Fruit fly (Drosophila melanogaster) whole organism, prepupa: Measurements from ENCODE around the gene Sse.
A peak's percentile ranks its signal among the peaks of the same experiment; 100 is the strongest.

Source experiments
- Blimp-1 ChIP-seq: fragments of 200-800 bp; sonication (Bioruptor generic); optimal IDR thresholded peaks from 3 replicates; lab custom pipeline; 2017; ENCODE audit warnings: missing biosample characterization, missing genetic modification characterization, mild to moderate bottlenecking, moderate library complexity, missing genetic modification reagents
- CG10631 ChIP-seq: fragments of 200-800 bp; sonication (Bioruptor generic); optimal IDR thresholded peaks from 2 replicates; lab custom pipeline; 2016; ENCODE audit warnings: missing biosample characterization, missing genetic modification characterization
- CG1621 ChIP-seq: fragments of 200-800 bp; sonication (Bioruptor generic); optimal IDR thresholded peaks from 3 replicates; lab custom pipeline; 2018; ENCODE audit warnings: missing biosample characterization, mild to moderate bottlenecking, missing genetic modification characterization
- CG3032 ChIP-seq: fragments of 200-800 bp; optimal IDR thresholded peaks from 2 replicates; lab custom pipeline; 2019; ENCODE audit warnings: missing biosample characterization, mild to moderate bottlenecking, missing genetic modification characterization, moderate library complexity
- CG31627 ChIP-seq: fragments of 200-800 bp; sonication (Bioruptor generic); optimal IDR thresholded peaks from 3 replicates; lab custom pipeline; 2016; ENCODE audit warnings: missing biosample characterization, missing genetic modification characterization
- CG34406 ChIP-seq: fragments of 200-800 bp; sonication (Bioruptor generic); optimal IDR thresholded peaks from 3 replicates; lab custom pipeline; 2016; ENCODE audit warnings: missing biosample characterization, missing genetic modification characterization
- CG4318 ChIP-seq: fragments of 200-800 bp; sonication (Bioruptor generic); optimal IDR thresholded peaks from 3 replicates; lab custom pipeline; 2017; ENCODE audit warnings: missing biosample characterization, mild to moderate bottlenecking, missing genetic modification characterization
- CG6792 ChIP-seq: fragments of 200-800 bp; sonication (Bioruptor generic); optimal IDR thresholded peaks from 3 replicates; lab custom pipeline; 2016; ENCODE audit warnings: missing biosample characterization, missing genetic modification characterization
- CG6854 ChIP-seq: fragments of 200-800 bp; sonication (Bioruptor generic); optimal IDR thresholded peaks from 2 replicates; lab custom pipeline; 2017; ENCODE audit warnings: missing biosample characterization, mild to moderate bottlenecking, missing genetic modification characterization
- CG7368 ChIP-seq: fragments of 200-800 bp; sonication (Bioruptor generic); optimal IDR thresholded peaks from 3 replicates; lab custom pipeline; 2016; ENCODE audit warnings: missing biosample characterization, missing genetic modification characterization
- CG8319 ChIP-seq: fragments of 200-800 bp; sonication (Bioruptor generic); optimal IDR thresholded peaks from 3 replicates; lab custom pipeline; 2016; ENCODE audit warnings: missing biosample characterization, missing genetic modification characterization
- CG8632 ChIP-seq: fragments of 200-800 bp; sonication (Bioruptor generic); optimal IDR thresholded peaks from 3 replicates; lab custom pipeline; 2016; ENCODE audit warnings: missing biosample characterization, missing genetic modification characterization
- CG9139 ChIP-seq: fragments of 200-800 bp; sonication (Bioruptor generic); optimal IDR thresholded peaks from 3 replicates; lab custom pipeline; 2017; ENCODE audit warnings: missing biosample characterization, mild to moderate bottlenecking, missing genetic modification characterization
- Eip75B ChIP-seq: fragments of 200-800 bp; sonication (Bioruptor generic); optimal IDR thresholded peaks from 3 replicates; lab custom pipeline; 2016; ENCODE audit warnings: missing biosample characterization, missing genetic modification characterization
- Eip78C ChIP-seq: fragments of 200-800 bp; sonication (Bioruptor generic); peaks from one replicate; lab custom pipeline; 2016; ENCODE audit warnings: missing biosample characterization, missing genetic modification characterization
- Eip93F ChIP-seq: fragments of 200-800 bp; sonication (Bioruptor generic); optimal IDR thresholded peaks from 2 replicates; lab custom pipeline; 2016; ENCODE audit warnings: missing biosample characterization, mild to moderate bottlenecking, missing genetic modification characterization
- Ets21C ChIP-seq: fragments of 200-800 bp; sonication (Bioruptor generic); optimal IDR thresholded peaks from 3 replicates; lab custom pipeline; 2016; ENCODE audit warnings: missing biosample characterization, missing genetic modification characterization
- Ets96B ChIP-seq: fragments of 200-800 bp; optimal IDR thresholded peaks from 2 replicates; lab custom pipeline; 2019; ENCODE audit warnings: missing biosample characterization, mild to moderate bottlenecking, missing genetic modification characterization, moderate library complexity
- Gug ChIP-seq: fragments of 200-800 bp; sonication (Bioruptor generic); IDR thresholded peaks from 2 replicates; pipeline ENCODE4 v1.3.6; 2022; ENCODE audit warnings: missing biosample characterization, missing genetic modification characterization
- Hr39 ChIP-seq: fragments of 200-800 bp; sonication (Bioruptor generic); optimal IDR thresholded peaks from 2 replicates; lab custom pipeline; 2016; ENCODE audit warnings: missing biosample characterization, missing genetic modification characterization
- Hr4 ChIP-seq: fragments of 200-800 bp; sonication (Bioruptor generic); optimal IDR thresholded peaks from 3 replicates; lab custom pipeline; 2016; ENCODE audit warnings: missing biosample characterization, missing genetic modification characterization
- Lpt ChIP-seq: fragments of 200-800 bp; sonication (Bioruptor generic); optimal IDR thresholded peaks from 3 replicates; lab custom pipeline; 2016; ENCODE audit warnings: missing biosample characterization, missing genetic modification characterization
- Met ChIP-seq: fragments of 200-800 bp; sonication (Bioruptor generic); optimal IDR thresholded peaks from 3 replicates; lab custom pipeline; 2016; ENCODE audit warnings: missing biosample characterization, missing genetic modification characterization
- Smox ChIP-seq: fragments of 200-800 bp; sonication (Bioruptor generic); optimal IDR thresholded peaks from 3 replicates; lab custom pipeline; 2016; ENCODE audit warnings: missing biosample characterization, missing genetic modification characterization
- Sox102F ChIP-seq: fragments of 200-800 bp; sonication (Bioruptor generic); optimal IDR thresholded peaks from 2 replicates; lab custom pipeline; 2016; ENCODE audit warnings: missing biosample characterization, mild to moderate bottlenecking, missing genetic modification characterization
- Sox14 ChIP-seq: fragments of 200-800 bp; sonication (Bioruptor generic); optimal IDR thresholded peaks from 3 replicates; lab custom pipeline; 2016; ENCODE audit warnings: missing biosample characterization, missing genetic modification characterization
- achi ChIP-seq: fragments of 200-800 bp; sonication (Bioruptor generic); optimal IDR thresholded peaks from 3 replicates; lab custom pipeline; 2016; ENCODE audit warnings: missing biosample characterization, missing genetic modification characterization
- acj6 ChIP-seq: fragments of 200-800 bp; sonication (Bioruptor generic); optimal IDR thresholded peaks from 3 replicates; lab custom pipeline; 2016; ENCODE audit warnings: missing biosample characterization, missing genetic modification characterization
- cyc ChIP-seq: fragments of 200-800 bp; sonication (Bioruptor generic); optimal IDR thresholded peaks from 3 replicates; lab custom pipeline; 2016; ENCODE audit warnings: missing biosample characterization, missing genetic modification characterization
- dac ChIP-seq: fragments of 200-800 bp; sonication (Bioruptor generic); optimal IDR thresholded peaks from 2 replicates; lab custom pipeline; 2017; ENCODE audit warnings: missing biosample characterization, mild to moderate bottlenecking, missing genetic modification characterization
- dsx ChIP-seq: fragments of 200-800 bp; optimal IDR thresholded peaks from 3 replicates; lab custom pipeline; 2019; ENCODE audit warnings: missing biosample characterization, mild to moderate bottlenecking, missing genetic modification characterization, moderate library complexity; ENCODE audit not compliant: poor library complexity, severe bottlenecking
- esn ChIP-seq: fragments of 200-800 bp; sonication (Bioruptor generic); optimal IDR thresholded peaks from 2 replicates; lab custom pipeline; 2016; ENCODE audit warnings: missing biosample characterization, mild to moderate bottlenecking, missing genetic modification characterization, moderate library complexity
- fd59A ChIP-seq: fragments of 200-800 bp; sonication (Bioruptor generic); optimal IDR thresholded peaks from 2 replicates; lab custom pipeline; 2017; ENCODE audit warnings: missing biosample characterization, mild to moderate bottlenecking, missing genetic modification characterization, missing genetic modification reagents
- fd85E ChIP-seq: fragments of 200-800 bp; sonication (Bioruptor generic); optimal IDR thresholded peaks from 3 replicates; lab custom pipeline; 2016; ENCODE audit warnings: missing biosample characterization, missing genetic modification characterization
- lz ChIP-seq: fragments of 200-800 bp; sonication (Bioruptor generic); optimal IDR thresholded peaks from 3 replicates; lab custom pipeline; 2016; ENCODE audit warnings: missing biosample characterization, missing genetic modification characterization
- pdm3 ChIP-seq: fragments of 200-800 bp; sonication (Bioruptor generic); optimal IDR thresholded peaks from 3 replicates; lab custom pipeline; 2016; ENCODE audit warnings: missing biosample characterization, missing genetic modification characterization
- salr ChIP-seq, 2 experiments: fragments of 200-800 bp; sonication (Bioruptor generic); optimal IDR thresholded peaks; 3 replicates each; lab custom pipeline; 2016 to 2018; ENCODE audit warnings: missing biosample characterization in 2 of 2, missing genetic modification characterization in 2 of 2, mild to moderate bottlenecking in 1 of 2
- ss ChIP-seq, 2 experiments: fragments of 200-800 bp; sonication (Bioruptor generic); optimal IDR thresholded peaks; 2 replicates in 1 of 2; 3 replicates in 1 of 2; lab custom pipeline; 2017 to 2018; ENCODE audit warnings: mild to moderate bottlenecking in 2 of 2, missing biosample characterization in 2 of 2, missing genetic modification characterization in 2 of 2, moderate library complexity in 1 of 2

Gene Sse

dm6 chr3L:5621908-5622307, 40.1 kb downstream of the Sse start (continued):
- TF ChIP-seq CG3032 (tag; lab: Kevin White, UChicago), result no peak
- no peak for TF ChIP-seq CG10631 (GFP tag; lab: Kevin White, UChicago)
- TF ChIP-seq Smox (GFP tag; lab: Kevin White, UChicago), result no peak
- TF ChIP-seq CG6792 (GFP tag; lab: Kevin White, UChicago), result no peak
- TF ChIP-seq Gug, result no peak
- TF ChIP-seq CG8632, result no peak
- no peak for TF ChIP-seq dac (GFP tag; lab: Kevin White, UChicago)

- no peak for TF ChIP-seq CG31627 (GFP tag; lab: Kevin White, UChicago)
- TF ChIP-seq CG6792 (GFP tag; lab: Kevin White, UChicago), result no peak
- no peak for TF ChIP-seq CG7368 (GFP tag; lab: Kevin White, UChicago)
- no peak for TF ChIP-seq cyc (GFP tag; lab: Kevin White, UChicago)
Measured at dm6 chr3L:5621506-5621905, 40.5 kb downstream of the Sse start.

dm6 chr3L:5618697-5619096, 43.4 kb downstream of the Sse start:
- TF ChIP-seq Eip78C (GFP tag; lab: Kevin White, UChicago) (peak; percentile 44), Ets96B (tag; lab: Kevin White, UChicago) (no peak), Blimp-1 (GFP tag; lab: Kevin White, UChicago) (peak; percentile 95)

dm6 chr3L:5617395-5617794, 44.7 kb downstream of the Sse start:
- peak; percentile 15 for TF ChIP-seq Met (GFP tag; lab: Kevin White, UChicago)
- TF ChIP-seq Blimp-1 (GFP tag; lab: Kevin White, UChicago), result peak; percentile 95
- TF ChIP-seq achi (GFP tag; lab: Kevin White, UChicago), result no peak
- TF ChIP-seq Eip78C (GFP tag; lab: Kevin White, UChicago), result peak; percentile 11
- peak; percentile 4 for TF ChIP-seq Sox102F (GFP tag; lab: Kevin White, UChicago)
- no peak for TF ChIP-seq Ets96B (tag; lab: Kevin White, UChicago)

- TF ChIP-seq Hr4 (no peak), Eip93F (GFP tag; lab: Kevin White, UChicago) (no peak), lz (no peak), Blimp-1 (GFP tag; lab: Kevin White, UChicago) (peak; percentile 97), achi (GFP tag; lab: Kevin White, UChicago) (no peak), acj6 (GFP tag; lab: Kevin White, UChicago) (no peak), Eip78C (GFP tag; lab: Kevin White, UChicago) (peak; percentile 46), Eip75B (GFP tag; lab: Kevin White, UChicago) (peak; percentile 3)
Measured at dm6 chr3L:5616472-5616871, 45.6 kb downstream of the Sse start.

- TF ChIP-seq CG7368 (GFP tag; lab: Kevin White, UChicago) (no peak), Eip93F (GFP tag; lab: Kevin White, UChicago) (no peak), CG3032 (tag; lab: Kevin White, UChicago) (no peak), Lpt (peak; percentile 0), pdm3 (GFP tag; lab: Kevin White, UChicago) (no peak), CG9139 (no peak), Sox102F (GFP tag; lab: Kevin White, UChicago) (no peak), Hr4 (no peak), lz (no peak), Blimp-1 (GFP tag; lab: Kevin White, UChicago) (peak; percentile 95), cyc (GFP tag; lab: Kevin White, UChicago) (no peak), CG4318 (GFP tag; lab: Kevin White, UChicago) (no peak), fd59A (no peak), dsx (GFP tag; lab: Kevin White, UChicago) (no peak), Sox14 (GFP tag; lab: Kevin White, UChicago) (no peak), CG1621 (tag; lab: Kevin White, UChicago) (no peak), acj6 (GFP tag; lab: Kevin White, UChicago) (no peak), Ets21C (GFP tag; lab: Kevin White, UChicago) (no peak), CG31627 (GFP tag; lab: Kevin White, UChicago) (no peak), ss (GFP tag; optimal IDR thresholded peaks at IDR 0.05; lab: Kevin White, UChicago) (no peak), achi (GFP tag; lab: Kevin White, UChicago) (no peak), CG34406 (GFP tag; lab: Kevin White, UChicago) (no peak), CG8319 (GFP tag; lab: Kevin White, UChicago) (no peak), Gug (no peak), Met (GFP tag; lab: Kevin White, UChicago) (peak; percentile 6), esn (GFP tag; lab: Kevin White, UChicago) (no peak), dac (GFP tag; lab: Kevin White, UChicago) (no peak), salr (GFP tag; optimal IDR thresholded peaks at IDR 0.05; lab: Kevin White, UChicago) (no peak), Hr39 (no peak), Smox (GFP tag; lab: Kevin White, UChicago) (no peak), CG6854 (GFP tag; lab: Kevin White, UChicago) (peak; percentile 12), fd85E (GFP tag; lab: Kevin White, UChicago) (no peak)
Measured at dm6 chr3L:5615744-5616143, 46.3 kb downstream of the Sse start.
